Worm (Caenorhabditis elegans): ENCODE data around the gene C45B11.2.

- no peak for TF ChIP-seq snpc-1.1 (tag; optimal IDR thresholded peaks at IDR 0.05; ENCODE audit: insufficient read depth)
- TF ChIP-seq F10E7.11 (tag; optimal IDR thresholded peaks at IDR 0.05): no peak
- no peak for TF ChIP-seq T07F8.4 (tag; optimal IDR thresholded peaks at IDR 0.05)
Measured at ce11 chrV:11082475-11082874, 40.0 kb downstream of the C45B11.2 start.

All from whole organism, young adult.